Worm (Caenorhabditis elegans) whole organism, L2 larva: ENCODE measurements around the gene C16A11.2.

Source experiments
- ama-1 ChIP-seq: fragments of 150-350 bp; optimal IDR thresholded peaks from 2 replicates; lab custom pipeline; 2018; ENCODE audit warnings: inconsistent platforms
- gmeb-1 ChIP-seq: fragments of 150-350 bp; optimal IDR thresholded peaks from 2 replicates; lab custom pipeline; 2014; ENCODE audit warnings: missing biosample characterization, missing genetic modification characterization
- nhr-21 ChIP-seq: fragments of 150-350 bp; optimal IDR thresholded peaks from 2 replicates; lab custom pipeline; 2014; ENCODE audit warnings: missing biosample characterization, missing genetic modification characterization
- nhr-23 ChIP-seq: fragments of 150-350 bp; optimal IDR thresholded peaks from 2 replicates; lab custom pipeline; 2014; ENCODE audit warnings: missing biosample characterization, missing genetic modification reagents, missing genetic modification characterization
- unc-39 ChIP-seq: fragments of 150-350 bp; optimal IDR thresholded peaks from 2 replicates; lab custom pipeline; 2014; ENCODE audit warnings: missing biosample characterization, missing genetic modification characterization

DNA sequence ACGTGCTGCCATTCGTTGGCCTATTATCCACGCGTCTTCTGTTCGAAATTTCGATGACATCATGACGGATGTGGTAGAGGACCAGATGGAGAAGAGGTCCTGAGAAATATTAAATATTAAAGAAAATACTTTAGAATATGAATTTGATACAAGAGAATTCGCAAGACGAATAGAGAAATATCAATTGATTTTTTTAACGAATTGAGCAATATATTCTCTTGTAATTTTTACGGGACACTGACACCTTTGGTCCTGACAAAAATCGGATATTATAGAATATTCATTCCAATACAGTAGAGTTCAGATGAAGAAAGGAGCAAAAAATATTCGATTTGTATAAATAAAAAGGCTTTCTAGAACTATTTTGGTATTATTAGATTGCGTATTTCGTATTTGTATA lies 50.1 kb downstream of the C16A11.2 start, which contains the start of gene C01F1.6:
- TF ChIP-seq unc-39 (tag; lab: Kevin White, UChicago), result no peak
- TF ChIP-seq nhr-21 (tag; lab: Kevin White, UChicago), result no peak
- no peak for TF ChIP-seq nhr-23 (tag; lab: Kevin White, UChicago)
- no peak for TF ChIP-seq ama-1 (lab: Kevin White, UChicago)
- TF ChIP-seq gmeb-1 (tag; lab: Kevin White, UChicago), result no peak
